Worm (Caenorhabditis elegans): Measurements from ENCODE around the gene F13H10.5.

F13H10.5 gene

ce11 chrIV:11008996-11009395, 18.2 kb downstream of the F13H10.5 start, which contains the start of gene F13H10.6:
F13H10.6 (plus strand) TSS chrIV:11009296.
- no peak for TF ChIP-seq sma-3 (GFP tag; optimal IDR thresholded peaks at IDR 0.05)
- no peak for TF ChIP-seq nhr-6 (tag; optimal IDR thresholded peaks at IDR 0.05)
- no peak for TF ChIP-seq ceh-16 (tag; optimal IDR thresholded peaks at IDR 0.05)
- TF ChIP-seq nhr-25 (tag; optimal IDR thresholded peaks at IDR 0.05), result no peak
- TF ChIP-seq lin-13 (GFP tag; optimal IDR thresholded peaks at IDR 0.05), result no peak
- TF ChIP-seq nhr-10 (tag; optimal IDR thresholded peaks at IDR 0.05), result no peak
- no peak for TF ChIP-seq lin-11 (tag; optimal IDR thresholded peaks at IDR 0.05)
- TF ChIP-seq zag-1 (tag; optimal IDR thresholded peaks at IDR 0.05), result no peak
- no peak for TF ChIP-seq nhr-11 (tag; optimal IDR thresholded peaks at IDR 0.05)
- TF ChIP-seq Y55F3AM.14 (GFP tag; optimal IDR thresholded peaks at IDR 0.05), result no peak
- no peak for TF ChIP-seq sem-4 (tag; optimal IDR thresholded peaks at IDR 0.05)
- TF ChIP-seq ztf-11 (tag; optimal IDR thresholded peaks at IDR 0.05), result no peak
- no peak for TF ChIP-seq ceh-82 (tag; optimal IDR thresholded peaks at IDR 0.05)
- no peak for TF ChIP-seq nhr-12 (tag; optimal IDR thresholded peaks at IDR 0.05)

ce11 chrIV:11009928-11010327, 19.1 kb downstream of the F13H10.5 start:
- TF ChIP-seq dmd-4 (tag; optimal IDR thresholded peaks at IDR 0.05) (no peak), zag-1 (tag; optimal IDR thresholded peaks at IDR 0.05) (no peak), ztf-1 (GFP tag; conservative IDR thresholded peaks at IDR 0.05) (no peak), ama-1 (optimal IDR thresholded peaks at IDR 0.05) (no peak), fos-1 (tag; optimal IDR thresholded peaks at IDR 0.05) (no peak), C34F6.9 (tag; optimal IDR thresholded peaks at IDR 0.05) (no peak), egl-27 (tag; optimal IDR thresholded peaks at IDR 0.05) (no peak), nhr-10 (tag; optimal IDR thresholded peaks at IDR 0.05) (no peak), nhr-12 (tag; optimal IDR thresholded peaks at IDR 0.05) (no peak), ztf-4 (tag; optimal IDR thresholded peaks at IDR 0.05) (no peak), elt-1 (tag; optimal IDR thresholded peaks at IDR 0.05) (no peak), unc-62 (GFP tag; optimal IDR thresholded peaks at IDR 0.05) (no peak), nhr-11 (tag; optimal IDR thresholded peaks at IDR 0.05) (no peak), lin-11 (tag; optimal IDR thresholded peaks at IDR 0.05) (no peak), crh-2 (tag; optimal IDR thresholded peaks at IDR 0.05) (no peak)

ce11 chrIV:11011920-11012319, 21.1 kb downstream of the F13H10.5 start, which contains the start of gene ndx-9:
ndx-9 (minus strand) TSS chrIV:11012020.
- TF ChIP-seq Y55F3AM.14 (GFP tag; optimal IDR thresholded peaks at IDR 0.05) (no peak), sma-9 (GFP tag; optimal IDR thresholded peaks at IDR 0.05) (no peak), sma-9 (tag; optimal IDR thresholded peaks at IDR 0.05) (no peak), elt-3 (tag; optimal IDR thresholded peaks at IDR 0.05) (no peak), ztf-1 (GFP tag; conservative IDR thresholded peaks at IDR 0.05) (no peak), unc-55 (GFP tag; optimal IDR thresholded peaks at IDR 0.05) (no peak), ztf-11 (tag; optimal IDR thresholded peaks at IDR 0.05) (no peak), ama-1 (optimal IDR thresholded peaks at IDR 0.05) (no peak), aly-2 (tag; optimal IDR thresholded peaks at IDR 0.05) (no peak), nhr-237 (tag; optimal IDR thresholded peaks at IDR 0.05) (no peak), sma-3 (GFP tag; optimal IDR thresholded peaks at IDR 0.05) (no peak), unc-39 (tag; optimal IDR thresholded peaks at IDR 0.05) (no peak)

- TF ChIP-seq lin-39 (tag; optimal IDR thresholded peaks at IDR 0.05) (no peak), crh-2 (tag; optimal IDR thresholded peaks at IDR 0.05) (peak; percentile 62), ama-1 (optimal IDR thresholded peaks at IDR 0.05) (no peak), zag-1 (tag; optimal IDR thresholded peaks at IDR 0.05) (no peak), mdl-1 (tag; optimal IDR thresholded peaks at IDR 0.05) (peak in 1 of 2 experiments; percentile 27), lin-13 (GFP tag; optimal IDR thresholded peaks at IDR 0.05) (no peak), R02D3.7 (tag; optimal IDR thresholded peaks at IDR 0.05) (no peak), unc-39 (tag; optimal IDR thresholded peaks at IDR 0.05) (no peak), sma-9 (GFP tag; optimal IDR thresholded peaks at IDR 0.05) (peak; percentile 31), sma-9 (tag; optimal IDR thresholded peaks at IDR 0.05) (no peak), fos-1 (tag; optimal IDR thresholded peaks at IDR 0.05) (peak; percentile 59)
Measured at ce11 chrIV:11015881-11016280, 25.1 kb downstream of the F13H10.5 start, which contains the start of gene F13H10.3. F13H10.3 (minus strand) TSS chrIV:11015953.

- TF ChIP-seq lin-13 (GFP tag; optimal IDR thresholded peaks at IDR 0.05), result peak; percentile 27
- peak; percentile 93 for TF ChIP-seq fos-1 (tag; optimal IDR thresholded peaks at IDR 0.05)
- TF ChIP-seq lsy-2 (tag; optimal IDR thresholded peaks at IDR 0.05), result peak in 1 of 2 experiments; percentile 42
- TF ChIP-seq ztf-4 (tag; optimal IDR thresholded peaks at IDR 0.05), result no peak
- TF ChIP-seq nhr-25 (tag; optimal IDR thresholded peaks at IDR 0.05), result peak; percentile 0
- peak; percentile 17 for TF ChIP-seq nhr-129 (tag; optimal IDR thresholded peaks at IDR 0.05)
- no peak for TF ChIP-seq egl-27 (tag; optimal IDR thresholded peaks at IDR 0.05)
- TF ChIP-seq crh-2 (tag; optimal IDR thresholded peaks at IDR 0.05), result peak; percentile 48
- no peak for TF ChIP-seq aly-2 (tag; optimal IDR thresholded peaks at IDR 0.05)
- peak; percentile 80 for TF ChIP-seq C34F6.9 (tag; optimal IDR thresholded peaks at IDR 0.05)
- peak; percentile 33 for TF ChIP-seq F13H6.1 (tag; optimal IDR thresholded peaks at IDR 0.05)
- TF ChIP-seq sma-3 (GFP tag; optimal IDR thresholded peaks at IDR 0.05), result peak; percentile 6
Measured at ce11 chrIV:11019962-11020550, 29.3 kb downstream of the F13H10.5 start, which contains the start of gene F13H10.8. F13H10.8 (plus strand) TSS chrIV:11020517.

Measured in whole organism, L2 larva.